Worm (Caenorhabditis elegans) whole organism, L2 larva: Measurements from ENCODE around the gene fcd-2.

Experiments
- ceh-82 ChIP-seq: fragments of 150-350 bp; optimal IDR thresholded peaks from 2 replicates; lab custom pipeline; 2014; ENCODE audit warnings: missing biosample characterization, missing genetic modification characterization
- egl-27 ChIP-seq: sonication (generic microtip); optimal IDR thresholded peaks from 3 replicates; lab custom pipeline; 2017; ENCODE audit warnings: missing biosample characterization, missing genetic modification reagents, missing genetic modification characterization
- lin-11 ChIP-seq: fragments of 150-350 bp; sonication (generic microtip); optimal IDR thresholded peaks from 2 replicates; lab custom pipeline; 2014; ENCODE audit warnings: missing biosample characterization, missing genetic modification characterization, inconsistent platforms, mixed read lengths
- lin-39 ChIP-seq: fragments of 150-350 bp; optimal IDR thresholded peaks from 2 replicates; lab custom pipeline; 2014; ENCODE audit warnings: missing biosample characterization, missing genetic modification reagents, missing genetic modification characterization
- mab-5 ChIP-seq: fragments of 150-350 bp; optimal IDR thresholded peaks from 2 replicates; lab custom pipeline; 2014; ENCODE audit warnings: missing biosample characterization, missing genetic modification characterization
- nhr-12 ChIP-seq: fragments of 150-350 bp; optimal IDR thresholded peaks from 2 replicates; lab custom pipeline; 2014; ENCODE audit warnings: missing biosample characterization, missing genetic modification characterization
- unc-62 ChIP-seq: fragments of 150-350 bp; optimal IDR thresholded peaks from 2 replicates; lab custom pipeline; 2014; ENCODE audit warnings: missing biosample characterization, missing genetic modification reagents, missing genetic modification characterization

DNA sequence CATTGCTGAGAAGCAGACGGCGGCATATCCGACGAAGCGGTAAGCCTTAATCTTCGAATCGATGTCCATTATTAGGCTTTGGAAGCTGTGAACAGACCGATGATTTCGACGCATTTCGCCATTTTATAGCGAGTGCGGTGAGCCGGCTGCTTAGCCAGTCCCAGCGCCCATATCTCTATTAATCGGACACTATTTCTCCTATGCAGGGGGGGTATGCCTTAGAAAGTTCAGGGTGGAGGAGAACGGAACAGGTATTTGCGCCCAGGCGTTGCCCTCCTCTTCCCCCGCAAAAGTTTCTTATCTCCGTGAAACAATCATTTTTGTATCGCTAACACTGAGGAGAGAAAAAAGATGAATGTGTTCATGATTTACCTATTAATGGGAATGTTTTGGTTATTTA, 38.8 kb upstream of the fcd-2 start, which contains the start of gene dpy-4:
- TF ChIP-seq ceh-82 (tag; lab: Kevin White, UChicago) (no peak), mab-5 (tag; lab: Kevin White, UChicago) (no peak), egl-27 (tag; lab: Kevin White, UChicago) (no peak), lin-11 (tag; lab: Kevin White, UChicago) (no peak), nhr-12 (tag; lab: Kevin White, UChicago) (no peak), unc-62 (GFP tag; lab: Kevin White, UChicago) (no peak), lin-39 (tag; lab: Kevin White, UChicago) (no peak)
